Worm (Caenorhabditis elegans): ENCODE data around the gene nhr-37.

DNA sequence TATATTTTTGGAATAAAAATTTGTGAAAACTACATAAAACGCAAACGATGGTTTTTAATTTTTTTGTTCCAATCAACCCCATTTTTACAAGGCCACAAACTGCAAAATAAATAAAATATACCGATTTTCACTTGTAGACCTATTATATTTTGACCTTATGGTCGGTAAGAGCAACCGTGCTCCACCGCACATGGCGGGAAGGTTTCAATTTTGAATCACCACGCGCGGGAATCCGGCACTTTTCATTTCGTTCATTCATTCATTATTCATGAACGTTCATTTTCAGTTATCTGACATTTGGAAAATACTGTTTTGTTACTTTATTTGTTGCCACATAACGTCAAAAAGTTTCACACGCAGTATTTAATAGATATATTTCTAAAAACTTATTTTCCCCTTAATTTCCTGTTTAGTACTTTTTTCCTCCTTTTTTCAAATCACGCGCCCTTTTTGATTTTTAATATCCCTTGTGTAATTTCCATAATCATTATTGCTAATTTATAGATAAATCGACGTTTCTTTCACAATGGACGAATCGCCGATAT, 28.2 kb upstream of the nhr-37 start, which contains the start of gene hcp-1:
- no peak for TF ChIP-seq snpc-4 (tag; optimal IDR thresholded peaks at IDR 0.05)
- TF ChIP-seq mdl-1 (tag; optimal IDR thresholded peaks at IDR 0.05): no peak
- TF ChIP-seq pha-4 (GFP tag; IDR thresholded peaks at IDR 0.05): no peak
- no peak for TF ChIP-seq pha-4 (tag; optimal IDR thresholded peaks at IDR 0.05)
- TF ChIP-seq lin-29 (GFP tag; IDR thresholded peaks at IDR 0.05): no peak
- no peak for TF ChIP-seq ceh-62 (tag; optimal IDR thresholded peaks at IDR 0.05)
- no peak for TF ChIP-seq nhr-25 (tag; optimal IDR thresholded peaks at IDR 0.05; ENCODE audit: borderline replicate concordance, insufficient read depth)
- no peak for TF ChIP-seq nhr-77 (tag; optimal IDR thresholded peaks at IDR 0.05)
- TF ChIP-seq hlh-30 (tag; optimal IDR thresholded peaks at IDR 0.05; ENCODE audit: insufficient read depth): no peak
- TF ChIP-seq sdz-12 (GFP tag; optimal IDR thresholded peaks at IDR 0.05): no peak
- no peak for TF ChIP-seq egl-43 (GFP tag; IDR thresholded peaks at IDR 0.05)

Measured in whole organism, L4 larva.